Worm (Caenorhabditis elegans) whole organism, L4 larva: Measurements from ENCODE around the gene Y69E1A.4.

Experiments
- F37D6.2 ChIP-seq: sonication (generic microtip); optimal IDR thresholded peaks from 2 replicates; lab custom pipeline; 2016; ENCODE audit warnings: mild to moderate bottlenecking, missing genetic modification characterization, missing compliant biosample characterization
- T20F7.1 ChIP-seq: fragments of 200-800 bp; sonication (Bioruptor generic); optimal IDR thresholded peaks from 2 replicates; lab custom pipeline; 2018; ENCODE audit warnings: mild to moderate bottlenecking, missing genetic modification characterization, missing compliant biosample characterization
- aha-1 ChIP-seq: fragments of 150-350 bp; peaks from one replicate; lab custom pipeline; 2014; ENCODE audit warnings: missing biosample characterization, missing genetic modification characterization
- ama-1 ChIP-seq: fragments of 150-350 bp; optimal IDR thresholded peaks from 2 replicates; lab custom pipeline; 2014; ENCODE audit warnings: inconsistent platforms, mixed read lengths
- attf-4 ChIP-seq: sonication (generic microtip); optimal IDR thresholded peaks from 3 replicates; lab custom pipeline; 2017; ENCODE audit warnings: missing biosample characterization, missing genetic modification characterization
- ceh-20 ChIP-seq: fragments of 200-800 bp; sonication (Bioruptor generic); IDR thresholded peaks from 2 replicates; pipeline ENCODE4 v1.3.6; 2022; ENCODE audit warnings: missing genetic modification reagents, missing genetic modification characterization, missing compliant biosample characterization
- ceh-28 ChIP-seq: fragments of 150-350 bp; optimal IDR thresholded peaks from 2 replicates; lab custom pipeline; 2014; ENCODE audit warnings: missing biosample characterization, missing genetic modification reagents, missing genetic modification characterization
- daf-16 ChIP-seq, 3 experiments: sonication (generic microtip); optimal IDR thresholded peaks; 2 replicates each; lab custom pipeline; 2016 to 2017; ENCODE audit warnings: missing genetic modification characterization in 3 of 3, missing genetic modification reagents in 3 of 3, mild to moderate bottlenecking in 2 of 3, missing compliant biosample characterization in 2 of 3, missing biosample characterization in 1 of 3, moderate library complexity in 1 of 3
- daf-19 ChIP-seq: fragments of 200-800 bp; sonication (Bioruptor generic); conservative IDR thresholded peaks from 2 replicates; pipeline ENCODE4 v1.3.6; 2022; ENCODE audit warnings: missing genetic modification characterization, missing compliant biosample characterization
- daf-8 ChIP-seq: fragments of 200-800 bp; sonication (Bioruptor generic); IDR thresholded peaks from 2 replicates; pipeline ENCODE4 v1.3.6; 2022; ENCODE audit warnings: missing genetic modification characterization, missing compliant biosample characterization
- dmd-6 ChIP-seq: fragments of 200-800 bp; sonication (Bioruptor generic); IDR thresholded peaks from 2 replicates; pipeline ENCODE4 v1.3.6; 2022; ENCODE audit warnings: missing genetic modification reagents, missing genetic modification characterization, missing compliant biosample characterization
- dmd-8 ChIP-seq: fragments of 200-800 bp; sonication (Bioruptor generic); IDR thresholded peaks from 2 replicates; pipeline ENCODE4 v1.3.6; 2022; ENCODE audit warnings: missing genetic modification characterization, missing compliant biosample characterization
- dpl-1 ChIP-seq: fragments of 150-350 bp; optimal IDR thresholded peaks from 2 replicates; lab custom pipeline; 2014; ENCODE audit warnings: missing biosample characterization, missing genetic modification reagents, missing genetic modification characterization
- duxl-1 ChIP-seq: sonication (generic microtip); optimal IDR thresholded peaks from 2 replicates; lab custom pipeline; 2016; ENCODE audit warnings: mild to moderate bottlenecking, missing genetic modification characterization, moderate library complexity, missing compliant biosample characterization; ENCODE audit not compliant: poor library complexity
- dve-1 ChIP-seq: sonication (generic microtip); optimal IDR thresholded peaks from 2 replicates; lab custom pipeline; 2017; ENCODE audit warnings: antibody characterized with exemption, mild to moderate bottlenecking, missing genetic modification characterization, missing compliant biosample characterization; ENCODE audit not compliant: insufficient read depth
- egl-43 ChIP-seq: fragments of 200-800 bp; sonication (Bioruptor generic); IDR thresholded peaks from 2 replicates; pipeline ENCODE4 v1.3.6; 2022; ENCODE audit warnings: missing genetic modification reagents, missing genetic modification characterization, missing compliant biosample characterization
- gei-8 ChIP-seq: fragments of 200-800 bp; sonication (Bioruptor generic); optimal IDR thresholded peaks from 2 replicates; lab custom pipeline; 2018; ENCODE audit warnings: mild to moderate bottlenecking, missing genetic modification characterization, missing compliant biosample characterization
- hmg-1.1 ChIP-seq: fragments of 200-800 bp; sonication (Bioruptor generic); IDR thresholded peaks from 2 replicates; pipeline ENCODE4 v1.3.6; 2022; ENCODE audit warnings: missing genetic modification reagents, missing genetic modification characterization, missing compliant biosample characterization
- lin-39 ChIP-seq: fragments of 150-350 bp; optimal IDR thresholded peaks from 2 replicates; lab custom pipeline; 2014; ENCODE audit warnings: missing biosample characterization, missing genetic modification reagents, missing genetic modification characterization
- madf-5 ChIP-seq, 2 experiments: fragments of 200-800 bp; sonication (Bioruptor generic); IDR thresholded peaks; 2 replicates each; pipeline ENCODE4 v1.3.6; 2022; ENCODE audit warnings: missing compliant biosample characterization in 2 of 2, missing genetic modification characterization in 2 of 2
- mdl-1 ChIP-seq, 2 experiments: fragments of 150-350 bp in 1 of 2; sonication (generic microtip) in 1 of 2; optimal IDR thresholded peaks; 2 replicates each; lab custom pipeline; 2014 to 2017; ENCODE audit warnings: missing biosample characterization in 2 of 2, missing genetic modification characterization in 2 of 2
- mdt-29 ChIP-seq: fragments of 200-800 bp; sonication (Bioruptor generic); IDR thresholded peaks from 2 replicates; pipeline ENCODE4 v1.3.6; 2022; ENCODE audit warnings: missing genetic modification reagents, missing genetic modification characterization, missing compliant biosample characterization
- mxl-2 ChIP-seq: fragments of 200-800 bp; sonication (Bioruptor generic); conservative IDR thresholded peaks from 2 replicates; pipeline ENCODE4 v1.3.6; 2022; ENCODE audit warnings: missing genetic modification reagents, missing genetic modification characterization, missing compliant biosample characterization
- nhr-10 ChIP-seq: fragments of 150-350 bp; optimal IDR thresholded peaks from 2 replicates; lab custom pipeline; 2014; ENCODE audit warnings: missing biosample characterization, missing genetic modification characterization
- nhr-25 ChIP-seq: sonication (generic microtip); optimal IDR thresholded peaks from 2 replicates; lab custom pipeline; 2017; ENCODE audit warnings: missing genetic modification characterization, mild to moderate bottlenecking, missing compliant biosample characterization, antibody characterized with exemption, moderate library complexity, borderline replicate concordance; ENCODE audit not compliant: insufficient read depth
- nhr-76 ChIP-seq: fragments of 150-350 bp; optimal IDR thresholded peaks from 2 replicates; lab custom pipeline; 2014; ENCODE audit warnings: missing biosample characterization, missing genetic modification characterization
- pqm-1 ChIP-seq: sonication (generic microtip); optimal IDR thresholded peaks from 2 replicates; lab custom pipeline; 2017; ENCODE audit warnings: missing biosample characterization, missing genetic modification characterization
- rbr-2 ChIP-seq: sonication (generic microtip); optimal IDR thresholded peaks from 2 replicates; lab custom pipeline; 2016; ENCODE audit warnings: missing genotype, missing genetic modification characterization, missing compliant biosample characterization
- saeg-2 ChIP-seq: fragments of 200-800 bp; sonication (Bioruptor generic); IDR thresholded peaks from 2 replicates; pipeline ENCODE4 v1.3.6; 2022; ENCODE audit warnings: missing genetic modification reagents, missing genetic modification characterization, missing compliant biosample characterization
- snpc-1.2 ChIP-seq: fragments of 200-800 bp; sonication (Bioruptor generic); IDR thresholded peaks from 2 replicates; pipeline ENCODE4 v1.3.6; 2022; ENCODE audit warnings: missing genetic modification reagents, missing genetic modification characterization, missing compliant biosample characterization
- spr-1 ChIP-seq: sonication (generic microtip); optimal IDR thresholded peaks from 2 replicates; lab custom pipeline; 2016; ENCODE audit warnings: mild to moderate bottlenecking, missing genetic modification characterization, missing compliant biosample characterization
- spr-3 ChIP-seq: fragments of 200-800 bp; sonication (Bioruptor generic); optimal IDR thresholded peaks from 2 replicates; lab custom pipeline; 2018; ENCODE audit warnings: mild to moderate bottlenecking, missing genetic modification characterization, missing compliant biosample characterization
- tra-1 ChIP-seq: fragments of 200-800 bp; sonication (Bioruptor generic); IDR thresholded peaks from 2 replicates; pipeline ENCODE4 v1.3.6; 2022; ENCODE audit warnings: missing genetic modification reagents, missing genetic modification characterization, missing compliant biosample characterization
- unc-62 ChIP-seq, 3 experiments: fragments of 150-350 bp in 1 of 3; sonication (generic microtip); optimal IDR thresholded peaks in 2 of 3; peaks in 1 of 3; 1 replicate in 1 of 3; 2 replicates in 2 of 3; lab custom pipeline; 2014 to 2017; ENCODE audit warnings: missing biosample characterization in 3 of 3, missing genetic modification characterization in 3 of 3, missing genetic modification reagents in 3 of 3, missing genotype in 1 of 3
- vab-7 ChIP-seq: fragments of 200-800 bp; sonication (Bioruptor generic); IDR thresholded peaks from 2 replicates; pipeline ENCODE4 v1.3.6; 2022; ENCODE audit warnings: missing genetic modification reagents, missing genetic modification characterization, missing compliant biosample characterization
- zag-1 ChIP-seq: fragments of 150-350 bp; optimal IDR thresholded peaks from 2 replicates; lab custom pipeline; 2014; ENCODE audit warnings: missing biosample characterization, missing genetic modification characterization
- zip-11 ChIP-seq: fragments of 200-800 bp; sonication (Bioruptor generic); IDR thresholded peaks from 2 replicates; pipeline ENCODE4 v1.3.6; 2022; ENCODE audit warnings: missing genetic modification characterization, missing compliant biosample characterization

Y69E1A.4 gene

ce11 chrIV:10909708-10910107 lies 45.3 kb upstream of the Y69E1A.4 start, which contains the start of gene pyk-2 (continued):
- TF ChIP-seq ceh-28 (tag; lab: Kevin White, UChicago) (no peak), daf-8 (GFP tag; lab: Robert Waterston, UW) (no peak), saeg-2 (GFP tag; lab: Robert Waterston, UW) (no peak), mdt-29 (GFP tag; lab: Robert Waterston, UW) (no peak), attf-4 (no peak), T20F7.1 (GFP tag; lab: Kevin White, UChicago) (peak; percentile 36), nhr-25 (tag; lab: Kevin White, UChicago) (no peak), pqm-1 (tag; lab: Kevin White, UChicago) (peak; percentile 65), zip-11 (GFP tag; lab: Robert Waterston, UW) (no peak), dve-1 (tag; lab: Kevin White, UChicago) (peak; percentile 77), madf-5 (GFP tag; IDR thresholded peaks at IDR 0.05; lab: Robert Waterston, UW) (no peak), mdl-1 (tag; optimal IDR thresholded peaks at IDR 0.05; lab: Kevin White, UChicago) (peak in 1 of 2 experiments; percentile 37), spr-1 (tag; lab: Kevin White, UChicago) (no peak), snpc-1.2 (GFP tag; lab: Robert Waterston, UW) (no peak), nhr-10 (tag; lab: Kevin White, UChicago) (no peak), daf-19 (GFP tag; lab: Robert Waterston, UW) (no peak)

ce11 chrIV:10913081-10913480 lies 42.0 kb upstream of the Y69E1A.4 start, which contains the start of gene ZK593.2:
TSS of gene ZK593.2 (plus strand) at chrIV:10913381.
- TF ChIP-seq rbr-2 (tag; lab: Kevin White, UChicago) (no peak), vab-7 (GFP tag; lab: Robert Waterston, UW) (no peak), spr-3 (GFP tag; lab: Kevin White, UChicago) (no peak), aha-1 (tag; lab: Kevin White, UChicago) (no peak), dmd-8 (GFP tag; lab: Robert Waterston, UW) (no peak), unc-62 (GFP tag; optimal IDR thresholded peaks at IDR 0.05 in 1 of 2; lab: Kevin White, UChicago) (no peak), unc-62 (tag; optimal IDR thresholded peaks at IDR 0.05; lab: Kevin White, UChicago) (no peak), tra-1 (no peak), saeg-2 (GFP tag; lab: Robert Waterston, UW) (no peak), dmd-6 (GFP tag; lab: Robert Waterston, UW) (peak; percentile 7; the same call in 1 of the 2 replicates), nhr-76 (tag; lab: Kevin White, UChicago) (no peak), madf-5 (GFP tag; IDR thresholded peaks at IDR 0.05; lab: Robert Waterston, UW) (no peak), ceh-20 (GFP tag; lab: Robert Waterston, UW) (no peak), duxl-1 (tag; lab: Kevin White, UChicago) (no peak), hmg-1.1 (GFP tag; lab: Robert Waterston, UW) (no peak), mxl-2 (0 out of 2 replicates have a peak, but pooled peaks have one; percentile 11), gei-8 (GFP tag; lab: Kevin White, UChicago) (no peak), ama-1 (lab: Kevin White, UChicago) (peak; percentile 59), egl-43 (GFP tag; lab: Robert Waterston, UW) (no peak), dpl-1 (GFP tag; lab: Kevin White, UChicago) (no peak), zag-1 (tag; lab: Kevin White, UChicago) (no peak), daf-16 (GFP tag; optimal IDR thresholded peaks at IDR 0.05; lab: Kevin White, UChicago) (no peak), daf-16 (tag; optimal IDR thresholded peaks at IDR 0.05; lab: Kevin White, UChicago) (peak; percentile 8), F37D6.2 (tag; lab: Kevin White, UChicago) (no peak), lin-39 (tag; lab: Kevin White, UChicago) (no peak)
